Worm (Caenorhabditis elegans): Measurements from ENCODE around the gene itsn-1.

DNA sequence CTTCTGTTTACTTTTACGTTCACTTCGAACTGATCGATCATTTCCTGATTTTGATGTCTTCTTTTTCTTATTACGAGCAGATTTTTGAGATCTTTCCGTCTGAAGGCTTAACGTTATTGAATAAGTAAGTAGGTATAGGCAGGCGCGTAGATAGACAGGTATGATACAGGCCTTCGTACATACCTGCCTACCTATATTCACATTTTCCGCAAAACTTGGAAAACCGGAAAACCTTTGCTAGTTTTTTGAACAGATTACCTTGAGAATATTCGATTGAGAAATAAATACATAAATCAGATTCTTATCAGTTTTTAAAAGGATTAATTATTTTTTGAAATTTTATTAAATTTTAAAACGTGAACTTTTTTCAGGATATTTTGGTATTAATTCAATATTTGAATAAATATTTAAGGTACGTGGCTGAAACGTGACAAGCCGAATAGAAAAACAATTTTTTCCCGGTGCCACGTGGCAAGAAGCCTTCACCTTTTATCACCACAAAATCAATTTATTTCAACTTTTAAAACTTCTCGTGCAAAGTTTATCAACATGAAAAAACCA, 11.6 kb downstream of the itsn-1 start, which contains the start of the genes Y116A8C.37 and Y116A8C.38:
- no peak for TF ChIP-seq Y95B8A.8 (GFP tag; IDR thresholded peaks at IDR 0.05)
- no peak for TF ChIP-seq K12H6.12 (tag; optimal IDR thresholded peaks at IDR 0.05)
- TF ChIP-seq ceh-27 (GFP tag; optimal IDR thresholded peaks at IDR 0.05) = no peak
- TF ChIP-seq ccch-3 (GFP tag; optimal IDR thresholded peaks at IDR 0.05) = no peak
- TF ChIP-seq pbrm-1 (GFP tag; IDR thresholded peaks at IDR 0.05) = no peak
